Worm (Caenorhabditis elegans) whole organism, L4/young adult: ENCODE data around the gene pix-1.

Experiments
- W03F9.2 ChIP-seq: fragments of 150-350 bp; optimal IDR thresholded peaks from 2 replicates; lab custom pipeline; 2014; ENCODE audit warnings: missing biosample characterization, missing genetic modification characterization
- dao-5 ChIP-seq: sonication (generic microtip); optimal IDR thresholded peaks from 2 replicates; lab custom pipeline; 2016; ENCODE audit warnings: missing genotype, missing genetic modification characterization, moderate library complexity, missing compliant biosample characterization
- him-1 ChIP-seq: sonication (generic microtip); optimal IDR thresholded peaks from 2 replicates; lab custom pipeline; 2016; ENCODE audit warnings: missing genotype, missing genetic modification reagents, missing genetic modification characterization, missing compliant biosample characterization

ce11 chrX:13702923-13703322 is 24.2 kb upstream of the pix-1 start:
- TF ChIP-seq W03F9.2, result no peak
- TF ChIP-seq him-1 (tag; lab: Kevin White, UChicago), result no peak
- no peak for TF ChIP-seq dao-5 (tag; lab: Kevin White, UChicago)
